Fruit fly (Drosophila melanogaster) whole organism, embryonic: ENCODE results near the gene Doc1.
A peak's percentile ranks its signal among the peaks of the same experiment; 100 is the strongest.

Experiments used
- Atf-2 ChIP-seq: fragments of 200-800 bp; sonication (Bioruptor generic); optimal IDR thresholded peaks from 2 replicates; lab custom pipeline; 2016; ENCODE audit warnings: missing biosample characterization, missing genetic modification characterization
- Awh ChIP-seq: fragments of 200-800 bp; sonication (Bioruptor generic); IDR thresholded peaks from 2 replicates; pipeline ENCODE4, ENCODE4 v1.3.6; 2022; ENCODE audit warnings: missing biosample characterization, missing genetic modification characterization
- C15 ChIP-seq: fragments of 200-800 bp; sonication (Bioruptor generic); IDR thresholded peaks from 3 replicates; pipeline ENCODE4 v1.3.6; 2022; ENCODE audit warnings: missing biosample characterization, missing genetic modification characterization
- CG11085 ChIP-seq: fragments of 200-800 bp; sonication (Bioruptor generic); IDR thresholded peaks from 2 replicates; pipeline ENCODE4 v1.3.6; 2022; ENCODE audit warnings: missing biosample characterization, missing genetic modification characterization
- CG11504 ChIP-seq: fragments of 200-800 bp; sonication (Bioruptor generic); optimal IDR thresholded peaks from 3 replicates; lab custom pipeline; 2019; ENCODE audit warnings: missing biosample characterization, mild to moderate bottlenecking, missing genetic modification characterization, moderate library complexity
- CG13424 ChIP-seq: fragments of 200-800 bp; sonication (Bioruptor generic); optimal IDR thresholded peaks from 2 replicates; lab custom pipeline; 2019; ENCODE audit warnings: missing biosample characterization, mild to moderate bottlenecking, missing genetic modification characterization, moderate library complexity
- CG15479 ChIP-seq: fragments of 200-800 bp; sonication (Bioruptor generic); optimal IDR thresholded peaks from 3 replicates; lab custom pipeline; 2019; ENCODE audit warnings: missing biosample characterization, mild to moderate bottlenecking, missing genetic modification characterization, moderate library complexity
- CG16813 ChIP-seq: fragments of 200-800 bp; sonication (Bioruptor generic); IDR thresholded peaks from 3 replicates; pipeline ENCODE4 v1.3.6; 2022; ENCODE audit warnings: missing biosample characterization, missing genetic modification characterization; ENCODE audit not compliant: partially characterized antibody
- CG17328 ChIP-seq: fragments of 200-800 bp; sonication (Bioruptor generic); IDR thresholded peaks from 2 replicates; pipeline ENCODE4 v1.3.6; 2022; ENCODE audit warnings: missing biosample characterization, missing genetic modification characterization
- CG17385 ChIP-seq: fragments of 200-800 bp; sonication (Bioruptor generic); optimal IDR thresholded peaks from 3 replicates; lab custom pipeline; 2018; ENCODE audit warnings: missing biosample characterization, mild to moderate bottlenecking, missing genetic modification characterization
- CG31365 ChIP-seq: fragments of 200-800 bp; sonication (Bioruptor generic); optimal IDR thresholded peaks from 2 replicates; lab custom pipeline; 2018; ENCODE audit warnings: missing biosample characterization, mild to moderate bottlenecking, missing genetic modification characterization
- CG31388 ChIP-seq: fragments of 200-800 bp; sonication (Bioruptor generic); optimal IDR thresholded peaks from 2 replicates; lab custom pipeline; 2016; ENCODE audit warnings: missing biosample characterization, missing genetic modification characterization
- CG3281 ChIP-seq: fragments of 200-800 bp; sonication (Bioruptor generic); optimal IDR thresholded peaks from 3 replicates; lab custom pipeline; 2017; ENCODE audit warnings: missing biosample characterization, mild to moderate bottlenecking, missing genetic modification characterization
- CG33213 ChIP-seq: fragments of 200-800 bp; sonication (Bioruptor generic); optimal IDR thresholded peaks from 3 replicates; lab custom pipeline; 2016; ENCODE audit warnings: missing biosample characterization, missing genetic modification characterization
- CG3726 ChIP-seq: fragments of 200-800 bp; sonication (Bioruptor generic); IDR thresholded peaks from 3 replicates; pipeline ENCODE4, ENCODE4 v1.3.6; 2022; ENCODE audit warnings: missing biosample characterization, missing genetic modification characterization
- CG43689 ChIP-seq: fragments of 200-800 bp; sonication (Bioruptor generic); IDR thresholded peaks from 2 replicates; pipeline ENCODE4 v1.3.6; 2022; ENCODE audit warnings: missing biosample characterization, missing genetic modification characterization
- CG6175 ChIP-seq: fragments of 200-800 bp; sonication (Bioruptor generic); IDR thresholded peaks from 3 replicates; pipeline ENCODE4 v1.3.6; 2022; ENCODE audit warnings: missing biosample characterization, missing genetic modification characterization
- CG6254 ChIP-seq: fragments of 200-800 bp; sonication (Bioruptor generic); optimal IDR thresholded peaks from 3 replicates; lab custom pipeline; 2017; ENCODE audit warnings: mild to moderate bottlenecking, missing biosample characterization, missing genetic modification reagents, missing genetic modification characterization
- CG6272 ChIP-seq: fragments of 200-800 bp; sonication (Bioruptor generic); IDR thresholded peaks from 2 replicates; pipeline ENCODE4 v1.3.6; 2022; ENCODE audit warnings: missing biosample characterization, missing genetic modification characterization
- CG8388 ChIP-seq: fragments of 200-800 bp; sonication (Bioruptor generic); optimal IDR thresholded peaks from 2 replicates; lab custom pipeline; 2019; ENCODE audit warnings: missing biosample characterization, mild to moderate bottlenecking, missing genetic modification characterization, moderate library complexity
- CG8478 ChIP-seq: fragments of >200 bp; optimal IDR thresholded peaks from 2 replicates; lab custom pipeline; 2018
- CHES-1-like ChIP-seq: fragments of 200-800 bp; sonication (Bioruptor generic); optimal IDR thresholded peaks from 2 replicates; lab custom pipeline; 2016; ENCODE audit warnings: missing biosample characterization, missing genetic modification characterization
- Camta ChIP-seq: fragments of 200-800 bp; sonication (Bioruptor generic); optimal IDR thresholded peaks from 2 replicates; lab custom pipeline; 2016; ENCODE audit warnings: missing biosample characterization, missing genetic modification characterization
- CoRest ChIP-seq: fragments of 200-800 bp; sonication (Bioruptor generic); optimal IDR thresholded peaks from 3 replicates; lab custom pipeline; 2018; ENCODE audit warnings: missing biosample characterization, mild to moderate bottlenecking, missing genetic modification characterization, moderate library complexity
- D19B ChIP-seq: fragments of 200-800 bp; sonication (Bioruptor generic); optimal IDR thresholded peaks from 2 replicates; lab custom pipeline; 2017; ENCODE audit warnings: missing biosample characterization, mild to moderate bottlenecking, missing genetic modification characterization
- Dad ChIP-seq: fragments of 200-800 bp; sonication (Bioruptor generic); optimal IDR thresholded peaks from 3 replicates; lab custom pipeline; 2016; ENCODE audit warnings: missing biosample characterization, missing genetic modification characterization
- Dp ChIP-seq: fragments of 200-800 bp; sonication (Bioruptor generic); optimal IDR thresholded peaks from 2 replicates; lab custom pipeline; 2018; ENCODE audit warnings: missing biosample characterization, mild to moderate bottlenecking, missing genetic modification characterization, moderate library complexity
- Drgx ChIP-seq: fragments of 200-800 bp; sonication (Bioruptor generic); IDR thresholded peaks from 2 replicates; pipeline ENCODE4 v1.3.6; 2022; ENCODE audit warnings: missing biosample characterization, missing genetic modification characterization
- E2f2 ChIP-seq: fragments of 200-800 bp; sonication (Bioruptor generic); IDR thresholded peaks from 2 replicates; pipeline ENCODE4 v1.3.6; 2022; ENCODE audit warnings: missing biosample characterization, missing genetic modification characterization
- Hr39 ChIP-seq: fragments of >200 bp; optimal IDR thresholded peaks from 2 replicates; lab custom pipeline; 2017
- MBD-R2 ChIP-seq: fragments of 200-800 bp; sonication (Bioruptor generic); IDR thresholded peaks from 2 replicates; pipeline ENCODE4 v1.3.6; 2022; ENCODE audit warnings: missing biosample characterization, missing genetic modification characterization
- NFAT ChIP-seq: fragments of 200-800 bp; sonication (Bioruptor generic); IDR thresholded peaks from 2 replicates; pipeline ENCODE4 v1.3.6; 2022; ENCODE audit warnings: missing biosample characterization, missing genetic modification characterization
- Nf-YA ChIP-seq: fragments of 200-800 bp; sonication (Bioruptor generic); IDR thresholded peaks from 2 replicates; pipeline ENCODE4 v1.3.6; 2022; ENCODE audit warnings: missing biosample characterization, missing genetic modification characterization
- Poxn ChIP-seq: fragments of 200-800 bp; sonication (Bioruptor generic); IDR thresholded peaks from 2 replicates; pipeline ENCODE4 v1.3.6; 2022; ENCODE audit warnings: missing biosample characterization, missing genetic modification characterization
- Sry-β ChIP-seq: fragments of 200-800 bp; sonication (Bioruptor generic); optimal IDR thresholded peaks from 2 replicates; lab custom pipeline; 2018; ENCODE audit warnings: missing biosample characterization, mild to moderate bottlenecking, missing genetic modification characterization, moderate library complexity
- Stat92E ChIP-seq, 3 experiments: fragments of >200 bp in 2 of 3; fragments of 200-800 bp in 1 of 3; sonication (Bioruptor generic) in 1 of 3; optimal IDR thresholded peaks; 2 replicates each; lab custom pipeline; 2017 to 2019; ENCODE audit warnings: missing biosample characterization in 3 of 3, missing genetic modification characterization in 3 of 3, mild to moderate bottlenecking in 1 of 3, moderate library complexity in 1 of 3
- Vsx1 ChIP-seq: fragments of 200-800 bp; sonication (Bioruptor generic); optimal IDR thresholded peaks from 2 replicates; lab custom pipeline; 2017; ENCODE audit warnings: missing biosample characterization, mild to moderate bottlenecking, missing genetic modification characterization, missing genetic modification reagents
- Xrp1 ChIP-seq: fragments of 200-800 bp; sonication (Bioruptor generic); IDR thresholded peaks from 2 replicates; pipeline ENCODE4 v1.3.6; 2022; ENCODE audit warnings: missing biosample characterization, missing genetic modification characterization
- ab ChIP-seq: fragments of 200-800 bp; sonication (Bioruptor generic); optimal IDR thresholded peaks from 2 replicates; lab custom pipeline; 2016; ENCODE audit warnings: missing biosample characterization, missing genetic modification characterization
- abd-A ChIP-seq: fragments of 200-800 bp; sonication (Bioruptor generic); optimal IDR thresholded peaks from 3 replicates; lab custom pipeline; 2019; ENCODE audit warnings: missing biosample characterization, mild to moderate bottlenecking, missing genetic modification characterization, moderate library complexity
- fu2 ChIP-seq: fragments of 200-800 bp; sonication (Bioruptor generic); optimal IDR thresholded peaks from 2 replicates; lab custom pipeline; 2016; ENCODE audit warnings: missing biosample characterization, missing genetic modification characterization
- gem ChIP-seq: fragments of 200-800 bp; sonication (Bioruptor generic); optimal IDR thresholded peaks from 2 replicates; lab custom pipeline; 2019; ENCODE audit warnings: missing biosample characterization, mild to moderate bottlenecking, missing genetic modification characterization, moderate library complexity
- hbn ChIP-seq: fragments of 200-800 bp; sonication (Bioruptor generic); IDR thresholded peaks from 2 replicates; pipeline ENCODE4 v1.3.6; 2022; ENCODE audit warnings: missing biosample characterization, missing genetic modification characterization; ENCODE audit not compliant: partially characterized antibody
- hth ChIP-seq: fragments of >200 bp; optimal IDR thresholded peaks from 2 replicates; lab custom pipeline; 2017; ENCODE audit warnings: inconsistent platforms
- klu ChIP-seq: fragments of 200-800 bp; sonication (Bioruptor generic); IDR thresholded peaks from 2 replicates; pipeline ENCODE4 v1.3.6; 2022; ENCODE audit warnings: missing biosample characterization, missing genetic modification characterization
- onecut ChIP-seq: fragments of 200-800 bp; sonication (Bioruptor generic); IDR thresholded peaks from 2 replicates; pipeline ENCODE4 v1.3.6; 2022; ENCODE audit warnings: missing biosample characterization, missing genetic modification characterization
- sens-2 ChIP-seq: fragments of 200-800 bp; sonication (Bioruptor generic); IDR thresholded peaks from 2 replicates; pipeline ENCODE4 v1.3.6; 2022; ENCODE audit warnings: missing biosample characterization, missing genetic modification characterization
- sob ChIP-seq: fragments of 200-800 bp; sonication (Bioruptor generic); IDR thresholded peaks from 2 replicates; pipeline ENCODE4 v1.3.6; 2022; ENCODE audit warnings: missing biosample characterization, missing genetic modification characterization
- ssp ChIP-seq: fragments of 200-800 bp; sonication (Bioruptor generic); IDR thresholded peaks from 2 replicates; pipeline ENCODE4 v1.3.6; 2022; ENCODE audit warnings: missing biosample characterization, missing genetic modification characterization
- tin ChIP-seq: fragments of 200-800 bp; sonication (Bioruptor generic); optimal IDR thresholded peaks from 3 replicates; lab custom pipeline; 2016; ENCODE audit warnings: missing biosample characterization, missing genetic modification characterization
- tll ChIP-seq, 2 experiments: fragments of 200-800 bp in 1 of 2; fragments of >200 bp in 1 of 2; sonication (Bioruptor generic) in 1 of 2; optimal IDR thresholded peaks; 2 replicates each; lab custom pipeline; 2017 to 2019; ENCODE audit warnings: missing biosample characterization in 2 of 2, missing genetic modification characterization in 2 of 2, mild to moderate bottlenecking in 1 of 2, moderate library complexity in 1 of 2
- trh ChIP-seq: fragments of 200-800 bp; sonication (Bioruptor generic); optimal IDR thresholded peaks from 2 replicates; lab custom pipeline; 2016; ENCODE audit warnings: missing biosample characterization, missing genetic modification characterization

The Doc1 gene

dm6 chr3L:9045318-9045717 is 4.1 kb downstream of the Doc1 start (continued):
- no peak for TF ChIP-seq Poxn (GFP tag; lab: Robert Waterston, UW)
- TF ChIP-seq CG43689 (GFP tag; lab: Robert Waterston, UW): no peak
- no peak for TF ChIP-seq CG31388 (GFP tag; lab: Kevin White, UChicago)
- no peak for TF ChIP-seq Stat92E (GFP tag; optimal IDR thresholded peaks at IDR 0.05; lab: Kevin White, UChicago)
- TF ChIP-seq CG11085 (GFP tag; lab: Robert Waterston, UW): no peak
- no peak for TF ChIP-seq ab (GFP tag; lab: Kevin White, UChicago)
- TF ChIP-seq Dad: peak; percentile 59
- peak; percentile 60 for TF ChIP-seq Nf-YA (GFP tag; lab: Robert Waterston, UW)
- peak; percentile 33 for TF ChIP-seq CG3281
- TF ChIP-seq Dp (GFP tag; lab: Kevin White, UChicago): no peak
- TF ChIP-seq Sry-β (GFP tag; lab: Kevin White, UChicago): peak; percentile 13
- TF ChIP-seq Xrp1 (GFP tag; lab: Robert Waterston, UW): peak; percentile 88
- TF ChIP-seq CG15479 (GFP tag; lab: Kevin White, UChicago): peak; percentile 49
- 0 out of 2 replicates have a peak, but pooled peaks have one; percentile 34 for TF ChIP-seq NFAT
- TF ChIP-seq CG8388 (GFP tag; lab: Kevin White, UChicago): peak; percentile 43
- TF ChIP-seq trh (GFP tag; lab: Kevin White, UChicago): no peak
- TF ChIP-seq CG16813 (GFP tag; lab: Robert Waterston, UW): no peak
- no peak for TF ChIP-seq hth (lab: Kevin White, UChicago)
- peak; percentile 23 for TF ChIP-seq Atf-2
- peak in 1 of 2 experiments; percentile 33 for TF ChIP-seq tll (GFP tag; optimal IDR thresholded peaks at IDR 0.05; lab: Kevin White, UChicago)
- no peak for TF ChIP-seq abd-A (tag; lab: Kevin White, UChicago)
- peak; percentile 59; the same call in 1 of the 2 replicates for TF ChIP-seq Awh
- TF ChIP-seq tin (GFP tag; lab: Kevin White, UChicago): peak; percentile 75
- TF ChIP-seq sens-2 (GFP tag; lab: Robert Waterston, UW): peak; percentile 70
- TF ChIP-seq E2f2: peak; percentile 48
- TF ChIP-seq D19B (GFP tag; lab: Kevin White, UChicago): peak; percentile 23
- peak; percentile 19; the same call in 1 of the 2 replicates for TF ChIP-seq MBD-R2 (GFP tag; lab: Robert Waterston, UW)
- TF ChIP-seq fu2: no peak
- peak; percentile 68 for TF ChIP-seq Drgx (GFP tag; lab: Robert Waterston, UW)
- TF ChIP-seq CG33213 (GFP tag; lab: Kevin White, UChicago): peak; percentile 39
- TF ChIP-seq C15: no peak
- TF ChIP-seq CG17328 (GFP tag; lab: Robert Waterston, UW): peak; percentile 83
- TF ChIP-seq hbn: no peak
- TF ChIP-seq ssp (GFP tag; lab: Robert Waterston, UW): peak; percentile 72
- TF ChIP-seq Camta: peak; percentile 63
- TF ChIP-seq klu (GFP tag; lab: Robert Waterston, UW): peak; percentile 44; the same call in 1 of the 2 replicates
- peak; percentile 40 for TF ChIP-seq CG17385 (GFP tag; lab: Kevin White, UChicago)
- TF ChIP-seq CG6254 (GFP tag; lab: Kevin White, UChicago): peak; percentile 67
- TF ChIP-seq sob (GFP tag; lab: Robert Waterston, UW): peak; percentile 63
- no peak for TF ChIP-seq CHES-1-like (GFP tag; lab: Kevin White, UChicago)
- no peak for TF ChIP-seq Hr39 (lab: Kevin White, UChicago)
- TF ChIP-seq CG6175 (GFP tag; lab: Robert Waterston, UW): 0 out of 3 replicates have a peak, but pooled peaks have one; percentile 12
- TF ChIP-seq CG13424 (tag; lab: Kevin White, UChicago): peak; percentile 46
- TF ChIP-seq gem (tag; lab: Kevin White, UChicago): peak; percentile 67
- peak; percentile 50 for TF ChIP-seq onecut (GFP tag; lab: Robert Waterston, UW)
- TF ChIP-seq CG8478: no peak
- peak; percentile 33 for TF ChIP-seq CoRest (tag; lab: Kevin White, UChicago)
- TF ChIP-seq CG31365 (tag; lab: Kevin White, UChicago): no peak
- peak; percentile 58; the same call in 1 of the 3 replicates for TF ChIP-seq CG3726 (GFP tag; lab: Robert Waterston, UW)
- TF ChIP-seq Vsx1 (GFP tag; lab: Kevin White, UChicago): no peak
- peak; percentile 80 for TF ChIP-seq CG11504
- peak; percentile 32; the same call in 1 of the 2 replicates for TF ChIP-seq CG6272 (GFP tag; lab: Robert Waterston, UW)
